Fruit fly (Drosophila melanogaster) whole organism: ENCODE data around the gene CG14043.

Source experiments
- Dll ChIP-seq: fragments of >200 bp; optimal IDR thresholded peaks from 2 replicates; lab custom pipeline; 2017
- EcR ChIP-seq, 2 experiments: fragments of >200 bp; optimal IDR thresholded peaks; 2 replicates each; lab custom pipeline; 2017; ENCODE audit warnings: missing biosample characterization in 2 of 2, missing genetic modification characterization in 2 of 2, missing genetic modification reagents in 2 of 2
- pan ChIP-seq: fragments of >200 bp; optimal IDR thresholded peaks from 2 replicates; lab custom pipeline; 2017
- psq ChIP-seq: fragments of >200 bp; optimal IDR thresholded peaks from 2 replicates; lab custom pipeline; 2017
- usp ChIP-seq: fragments of >200 bp; optimal IDR thresholded peaks from 2 replicates; lab custom pipeline; 2017; ENCODE audit warnings: missing biosample characterization, missing genetic modification characterization, mixed read lengths

DNA sequence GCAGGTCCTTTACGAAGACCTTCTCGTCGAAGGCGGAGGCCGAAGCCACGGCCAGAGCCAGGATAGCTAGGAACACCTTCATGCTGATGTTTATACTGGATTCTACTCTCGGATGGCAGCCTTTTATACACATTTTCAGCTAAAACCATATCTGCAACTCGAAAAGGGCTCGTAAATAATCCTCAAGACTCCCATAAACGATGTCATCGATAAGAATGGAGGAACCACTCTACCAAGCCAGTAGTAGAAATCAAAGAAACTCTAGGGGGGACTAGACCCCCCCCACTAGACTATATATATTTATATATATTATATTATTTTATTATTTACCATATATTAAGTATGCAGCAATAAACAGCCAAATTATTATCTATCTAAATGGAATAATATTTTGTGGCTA, 20.8 kb upstream of the CG14043 start, which contains the start of gene Jon25Biii:
- TF ChIP-seq psq, result no peak
- TF ChIP-seq EcR (GFP tag; optimal IDR thresholded peaks at IDR 0.05; lab: Kevin White, UChicago), result no peak
- TF ChIP-seq usp (GFP tag; lab: Kevin White, UChicago), result no peak
- no peak for TF ChIP-seq pan
- TF ChIP-seq Dll (lab: Kevin White, UChicago), result no peak
